Fruit fly (Drosophila melanogaster) whole organism, embryonic: Measurements from ENCODE around the gene Tbcd.

Experiments
- CG10543 ChIP-seq: fragments of 200-800 bp; sonication (Bioruptor generic); optimal IDR thresholded peaks from 3 replicates; lab custom pipeline; 2017; ENCODE audit warnings: missing biosample characterization, mild to moderate bottlenecking, missing genetic modification characterization, moderate library complexity
- CG11504 ChIP-seq: fragments of 200-800 bp; sonication (Bioruptor generic); optimal IDR thresholded peaks from 3 replicates; lab custom pipeline; 2019; ENCODE audit warnings: missing biosample characterization, mild to moderate bottlenecking, missing genetic modification characterization, moderate library complexity
- CG11695 ChIP-seq: fragments of 200-800 bp; sonication (Bioruptor generic); IDR thresholded peaks from 3 replicates; pipeline ENCODE4 v1.3.6; 2022; ENCODE audit warnings: missing biosample characterization, missing genetic modification characterization
- CG11696 ChIP-seq: fragments of 200-800 bp; sonication (Bioruptor generic); IDR thresholded peaks from 2 replicates; pipeline ENCODE4 v1.3.6; 2022; ENCODE audit warnings: missing biosample characterization, missing genetic modification characterization
- CG13624 ChIP-seq: fragments of 200-800 bp; sonication (Bioruptor generic); optimal IDR thresholded peaks from 2 replicates; lab custom pipeline; 2016; ENCODE audit warnings: missing biosample characterization, missing genetic modification characterization
- CG14860 ChIP-seq: fragments of 200-800 bp; sonication (Bioruptor generic); IDR thresholded peaks from 3 replicates; pipeline ENCODE4 v1.3.6; 2022; ENCODE audit warnings: missing biosample characterization, missing genetic modification characterization; ENCODE audit not compliant: partially characterized antibody
- CG15696 ChIP-seq: fragments of 200-800 bp; sonication (Bioruptor generic); optimal IDR thresholded peaks from 2 replicates; lab custom pipeline; 2019; ENCODE audit warnings: missing biosample characterization, mild to moderate bottlenecking, missing genetic modification characterization, moderate library complexity
- CG1603 ChIP-seq: fragments of 200-800 bp; sonication (Bioruptor generic); optimal IDR thresholded peaks from 2 replicates; lab custom pipeline; 2019; ENCODE audit warnings: missing biosample characterization, mild to moderate bottlenecking, missing genetic modification characterization, moderate library complexity
- CG18262 ChIP-seq: fragments of 200-800 bp; optimal IDR thresholded peaks from 3 replicates; lab custom pipeline; 2019; ENCODE audit warnings: missing biosample characterization, mild to moderate bottlenecking, missing genetic modification characterization, moderate library complexity
- CG2129 ChIP-seq: fragments of 200-800 bp; sonication (Bioruptor generic); IDR thresholded peaks from 2 replicates; pipeline ENCODE4 v1.3.6; 2022; ENCODE audit warnings: missing biosample characterization, missing genetic modification characterization; ENCODE audit not compliant: partially characterized antibody
- CG32767 ChIP-seq: fragments of 200-800 bp; sonication (Bioruptor generic); IDR thresholded peaks from 2 replicates; pipeline ENCODE4 v1.3.6; 2022; ENCODE audit warnings: missing biosample characterization, missing genetic modification characterization
- CG5180 ChIP-seq: fragments of 200-800 bp; sonication (Bioruptor generic); optimal IDR thresholded peaks from 3 replicates; lab custom pipeline; 2017; ENCODE audit warnings: missing biosample characterization, missing genetic modification characterization, mild to moderate bottlenecking, moderate library complexity, missing genetic modification reagents
- CG6175 ChIP-seq: fragments of 200-800 bp; sonication (Bioruptor generic); IDR thresholded peaks from 3 replicates; pipeline ENCODE4 v1.3.6; 2022; ENCODE audit warnings: missing biosample characterization, missing genetic modification characterization
- CG6765 ChIP-seq: fragments of 200-800 bp; sonication (Bioruptor generic); optimal IDR thresholded peaks from 3 replicates; lab custom pipeline; 2017; ENCODE audit warnings: missing biosample characterization, mild to moderate bottlenecking, missing genetic modification characterization
- CG8388 ChIP-seq: fragments of 200-800 bp; sonication (Bioruptor generic); optimal IDR thresholded peaks from 2 replicates; lab custom pipeline; 2019; ENCODE audit warnings: missing biosample characterization, mild to moderate bottlenecking, missing genetic modification characterization, moderate library complexity
- CTCF ChIP-seq: fragments of 200-800 bp; sonication (Bioruptor generic); optimal IDR thresholded peaks from 2 replicates; lab custom pipeline; 2017; ENCODE audit warnings: missing biosample characterization, mild to moderate bottlenecking, missing genetic modification characterization, moderate library complexity
- CoRest ChIP-seq: fragments of 200-800 bp; sonication (Bioruptor generic); optimal IDR thresholded peaks from 3 replicates; lab custom pipeline; 2018; ENCODE audit warnings: missing biosample characterization, mild to moderate bottlenecking, missing genetic modification characterization, moderate library complexity
- CrebB ChIP-seq: fragments of 200-800 bp; sonication (Bioruptor generic); optimal IDR thresholded peaks from 3 replicates; lab custom pipeline; 2018; ENCODE audit warnings: missing biosample characterization, mild to moderate bottlenecking, missing genetic modification characterization
- Dek ChIP-seq: fragments of 200-800 bp; sonication (Bioruptor generic); optimal IDR thresholded peaks from 3 replicates; lab custom pipeline; 2019; ENCODE audit warnings: missing biosample characterization, mild to moderate bottlenecking, missing genetic modification characterization, moderate library complexity
- E2f1 ChIP-seq: fragments of 200-800 bp; sonication (Bioruptor generic); IDR thresholded peaks from 2 replicates; pipeline ENCODE4 v1.3.6; 2022; ENCODE audit warnings: missing biosample characterization, missing genetic modification characterization
- HLH3B ChIP-seq: fragments of 200-800 bp; sonication (Bioruptor generic); IDR thresholded peaks from 2 replicates; pipeline ENCODE4 v1.3.6; 2022; ENCODE audit warnings: missing biosample characterization, missing genetic modification characterization
- Hey ChIP-seq: fragments of 200-800 bp; sonication (Bioruptor generic); optimal IDR thresholded peaks from 3 replicates; lab custom pipeline; 2018; ENCODE audit warnings: missing biosample characterization, mild to moderate bottlenecking, missing genetic modification characterization
- Max ChIP-seq: fragments of 200-800 bp; sonication (Bioruptor generic); optimal IDR thresholded peaks from 2 replicates; lab custom pipeline; 2016; ENCODE audit warnings: missing biosample characterization, mild to moderate bottlenecking, missing genetic modification characterization
- Mrtf ChIP-seq: fragments of 200-800 bp; sonication (Bioruptor generic); IDR thresholded peaks from 3 replicates; pipeline ENCODE4 v1.3.6; 2022; ENCODE audit warnings: missing biosample characterization, missing genetic modification characterization
- Opbp ChIP-seq: fragments of 200-800 bp; sonication (Bioruptor generic); IDR thresholded peaks from 3 replicates; pipeline ENCODE4 v1.3.6; 2022; ENCODE audit warnings: missing biosample characterization, missing genetic modification characterization; ENCODE audit not compliant: partially characterized antibody
- PHDP ChIP-seq: fragments of 200-800 bp; sonication (Bioruptor generic); optimal IDR thresholded peaks from 3 replicates; lab custom pipeline; 2018; ENCODE audit warnings: missing biosample characterization, mild to moderate bottlenecking, missing genetic modification characterization, moderate library complexity
- Sry-δ ChIP-seq: fragments of 200-800 bp; sonication (Bioruptor generic); optimal IDR thresholded peaks from 2 replicates; lab custom pipeline; 2016; ENCODE audit warnings: missing biosample characterization, missing genetic modification characterization
- Trl ChIP-seq, 3 experiments: fragments of >200 bp in 2 of 3; fragments of 200-800 bp in 1 of 3; sonication (Bioruptor generic) in 1 of 3; optimal IDR thresholded peaks; 2 replicates in 1 of 3; 3 replicates in 2 of 3; lab custom pipeline; 2016 to 2017; ENCODE audit warnings: missing biosample characterization in 1 of 3, missing genetic modification characterization in 1 of 3
- Xrp1 ChIP-seq: fragments of 200-800 bp; sonication (Bioruptor generic); IDR thresholded peaks from 2 replicates; pipeline ENCODE4 v1.3.6; 2022; ENCODE audit warnings: missing biosample characterization, missing genetic modification characterization
- bab2 ChIP-seq: fragments of 200-800 bp; sonication (Bioruptor generic); optimal IDR thresholded peaks from 2 replicates; lab custom pipeline; 2016; ENCODE audit warnings: missing biosample characterization, missing genetic modification characterization
- cg ChIP-seq: fragments of 200-800 bp; sonication (Bioruptor generic); optimal IDR thresholded peaks from 3 replicates; lab custom pipeline; 2019; ENCODE audit warnings: missing biosample characterization, mild to moderate bottlenecking, missing genetic modification characterization, moderate library complexity
- corto ChIP-seq: fragments of 200-800 bp; sonication (Bioruptor generic); optimal IDR thresholded peaks from 2 replicates; lab custom pipeline; 2016; ENCODE audit warnings: missing biosample characterization, mild to moderate bottlenecking, missing genetic modification characterization, moderate library complexity
- cwo ChIP-seq: fragments of 200-800 bp; sonication (Bioruptor generic); optimal IDR thresholded peaks from 3 replicates; lab custom pipeline; 2017; ENCODE audit warnings: missing biosample characterization, missing genetic modification characterization, mild to moderate bottlenecking, moderate library complexity, missing genetic modification reagents
- esg ChIP-seq: fragments of 200-800 bp; sonication (Bioruptor generic); conservative IDR thresholded peaks from 2 replicates; pipeline ENCODE4 v1.3.6; 2022; ENCODE audit warnings: missing biosample characterization, missing genetic modification characterization
- gt ChIP-seq: fragments of 200-800 bp; sonication (Bioruptor generic); IDR thresholded peaks from 2 replicates; pipeline ENCODE4 v1.3.6; 2022; ENCODE audit warnings: missing biosample characterization, missing genetic modification characterization
- her ChIP-seq: fragments of 200-800 bp; sonication (Bioruptor generic); optimal IDR thresholded peaks from 2 replicates; lab custom pipeline; 2016; ENCODE audit warnings: missing biosample characterization, missing genetic modification characterization
- jing ChIP-seq: fragments of 200-800 bp; sonication (Bioruptor generic); optimal IDR thresholded peaks from 2 replicates; lab custom pipeline; 2018; ENCODE audit warnings: missing biosample characterization, mild to moderate bottlenecking, missing genetic modification characterization
- jumu ChIP-seq: fragments of 200-800 bp; sonication (Bioruptor generic); optimal IDR thresholded peaks from 3 replicates; lab custom pipeline; 2016; ENCODE audit warnings: missing biosample characterization, missing genetic modification characterization
- ken ChIP-seq: fragments of 200-800 bp; sonication (Bioruptor generic); IDR thresholded peaks from 3 replicates; pipeline ENCODE4 v1.3.6; 2022; ENCODE audit warnings: missing biosample characterization, missing genetic modification characterization
- kni ChIP-seq: fragments of 200-800 bp; sonication (Bioruptor generic); optimal IDR thresholded peaks from 3 replicates; lab custom pipeline; 2017; ENCODE audit warnings: mild to moderate bottlenecking, missing biosample characterization, missing genetic modification reagents, missing genetic modification characterization
- mld ChIP-seq: fragments of 200-800 bp; sonication (Bioruptor generic); IDR thresholded peaks from 3 replicates; pipeline ENCODE4 v1.3.6; 2022; ENCODE audit warnings: missing biosample characterization, missing genetic modification characterization; ENCODE audit not compliant: partially characterized antibody
- nom ChIP-seq: fragments of 200-800 bp; sonication (Bioruptor generic); optimal IDR thresholded peaks from 2 replicates; lab custom pipeline; 2017; ENCODE audit warnings: missing biosample characterization, missing genetic modification characterization, mild to moderate bottlenecking, moderate library complexity, missing genetic modification reagents
- phol ChIP-seq: fragments of 200-800 bp; sonication (Bioruptor generic); optimal IDR thresholded peaks from 3 replicates; lab custom pipeline; 2018; ENCODE audit warnings: missing biosample characterization, mild to moderate bottlenecking, missing genetic modification characterization, moderate library complexity
- prd ChIP-seq, 3 experiments: fragments of >200 bp in 2 of 3; fragments of 200-800 bp in 1 of 3; sonication (Bioruptor generic) in 1 of 3; optimal IDR thresholded peaks in 2 of 3; IDR thresholded peaks in 1 of 3; 2 replicates in 2 of 3; 3 replicates in 1 of 3; pipeline versions ENCODE4 v1.3.6 to Lab custom; 2017 to 2022; ENCODE audit warnings: missing biosample characterization in 1 of 3, missing genetic modification characterization in 1 of 3
- ro ChIP-seq: fragments of 200-800 bp; sonication (Bioruptor generic); IDR thresholded peaks from 2 replicates; pipeline ENCODE4 v1.3.6; 2022; ENCODE audit warnings: missing biosample characterization, missing genetic modification characterization
- sd ChIP-seq: fragments of 200-800 bp; sonication (Bioruptor generic); optimal IDR thresholded peaks from 3 replicates; lab custom pipeline; 2018; ENCODE audit warnings: missing biosample characterization, mild to moderate bottlenecking, missing genetic modification characterization, moderate library complexity
- twi ChIP-seq: fragments of 200-800 bp; optimal IDR thresholded peaks from 2 replicates; lab custom pipeline; 2019; ENCODE audit warnings: missing biosample characterization, mild to moderate bottlenecking, missing genetic modification characterization, moderate library complexity
- unpg ChIP-seq: fragments of 200-800 bp; sonication (Bioruptor generic); optimal IDR thresholded peaks from 3 replicates; lab custom pipeline; 2018; ENCODE audit warnings: missing biosample characterization, mild to moderate bottlenecking, missing genetic modification characterization, moderate library complexity

Tbcd gene

dm6 chr2L:2162729-2163567, 15.6 kb downstream of the Tbcd start:
- TF ChIP-seq CG11696 (GFP tag; lab: Robert Waterston, UW) (peak; percentile 86), cg (GFP tag; lab: Kevin White, UChicago) (peak; percentile 78), CG1603 (tag; lab: Kevin White, UChicago) (peak; percentile 26), CG18262 (tag; lab: Kevin White, UChicago) (peak; percentile 22), gt (GFP tag; lab: Robert Waterston, UW) (no peak), nom (GFP tag; lab: Kevin White, UChicago) (peak; percentile 46), CG6765 (GFP tag; lab: Kevin White, UChicago) (no peak), CG6175 (no peak), mld (GFP tag; lab: Robert Waterston, UW) (no peak), Sry-δ (GFP tag; lab: Kevin White, UChicago) (no peak), CG15696 (tag; lab: Kevin White, UChicago) (no peak), cwo (no peak), CG13624 (GFP tag; lab: Kevin White, UChicago) (no peak), esg (no peak; the same call in 1 of the 2 replicates), CG8388 (no peak), sd (tag; lab: Kevin White, UChicago) (peak; percentile 60), E2f1 (0 out of 2 replicates have a peak, but pooled peaks have one; percentile 12), Mrtf (GFP tag; lab: Robert Waterston, UW) (no peak), unpg (GFP tag; lab: Kevin White, UChicago) (peak; percentile 5), CG32767 (GFP tag; lab: Robert Waterston, UW) (no peak), jumu (GFP tag; lab: Kevin White, UChicago) (peak; percentile 6), bab2 (GFP tag; lab: Kevin White, UChicago) (no peak), ken (GFP tag; lab: Robert Waterston, UW) (no peak), Xrp1 (GFP tag; lab: Robert Waterston, UW) (peak; percentile 38; the same call in 1 of the 2 replicates), CrebB (no peak), CoRest (tag; lab: Kevin White, UChicago) (no peak), corto (GFP tag; lab: Kevin White, UChicago) (peak; percentile 29), prd (optimal IDR thresholded peaks at IDR 0.05; lab: Kevin White, UChicago) (no peak), prd (GFP tag; IDR thresholded peaks at IDR 0.05; lab: Robert Waterston, UW) (peak; percentile 13; the same call in 1 of the 3 replicates), Dek (no peak), Opbp (no peak), CG11504 (tag; lab: Kevin White, UChicago) (peak; percentile 19), her (no peak), phol (tag; lab: Kevin White, UChicago) (peak; percentile 41), CG10543 (peak; percentile 8), kni (GFP tag; lab: Kevin White, UChicago) (no peak), CTCF (GFP tag; lab: Kevin White, UChicago) (no peak), jing (no peak), Max (no peak), Hey (no peak), CG2129 (no peak), Trl (optimal IDR thresholded peaks at IDR 0.05; lab: Kevin White, UChicago) (peak; percentile 51 to 53), Trl (GFP tag; optimal IDR thresholded peaks at IDR 0.05; lab: Kevin White, UChicago) (no peak), CG5180 (no peak), CG11695 (no peak), HLH3B (GFP tag; lab: Robert Waterston, UW) (no peak), twi (tag; lab: Kevin White, UChicago) (peak; percentile 100), PHDP (tag; lab: Kevin White, UChicago) (no peak), ro (GFP tag; lab: Robert Waterston, UW) (no peak), CG14860 (GFP tag; lab: Robert Waterston, UW) (no peak)
